Fruit fly (Drosophila melanogaster) whole organism, embryonic: Measurements from ENCODE around the gene CG31908.

Experiments
- Atf6 ChIP-seq: fragments of 200-800 bp; sonication (Bioruptor generic); IDR thresholded peaks from 2 replicates; pipeline ENCODE4 v1.3.6; 2022; ENCODE audit warnings: missing biosample characterization, missing genetic modification characterization
- B-H1 ChIP-seq: fragments of 200-800 bp; sonication (Bioruptor generic); IDR thresholded peaks from 3 replicates; pipeline ENCODE4 v1.3.6; 2022; ENCODE audit warnings: missing biosample characterization, missing genetic modification characterization
- BEAF-32 ChIP-seq: fragments of 200-800 bp; sonication (Bioruptor generic); optimal IDR thresholded peaks from 3 replicates; lab custom pipeline; 2017; ENCODE audit warnings: missing biosample characterization, missing genetic modification characterization, mild to moderate bottlenecking, moderate library complexity, missing genetic modification reagents
- CG1024 ChIP-seq: fragments of 200-800 bp; sonication (Bioruptor generic); IDR thresholded peaks from 2 replicates; pipeline ENCODE4 v1.3.6; 2022; ENCODE audit warnings: missing biosample characterization, missing genetic modification characterization
- CG11504 ChIP-seq: fragments of 200-800 bp; sonication (Bioruptor generic); optimal IDR thresholded peaks from 3 replicates; lab custom pipeline; 2019; ENCODE audit warnings: missing biosample characterization, mild to moderate bottlenecking, missing genetic modification characterization, moderate library complexity
- CG12391 ChIP-seq: fragments of 200-800 bp; sonication (Bioruptor generic); optimal IDR thresholded peaks from 3 replicates; lab custom pipeline; 2018; ENCODE audit warnings: missing biosample characterization, mild to moderate bottlenecking, missing genetic modification characterization, moderate library complexity
- CG12659 ChIP-seq: fragments of 200-800 bp; sonication (Bioruptor generic); optimal IDR thresholded peaks from 3 replicates; lab custom pipeline; 2017; ENCODE audit warnings: mild to moderate bottlenecking, missing biosample characterization, missing genetic modification reagents, missing genetic modification characterization
- CG12769 ChIP-seq: fragments of 200-800 bp; sonication (Bioruptor generic); optimal IDR thresholded peaks from 2 replicates; lab custom pipeline; 2019; ENCODE audit warnings: missing biosample characterization, mild to moderate bottlenecking, missing genetic modification characterization, moderate library complexity
- CG13775 ChIP-seq: fragments of 200-800 bp; sonication (Bioruptor generic); optimal IDR thresholded peaks from 3 replicates; lab custom pipeline; 2017; ENCODE audit warnings: missing biosample characterization, mild to moderate bottlenecking, missing genetic modification characterization
- CG14050 ChIP-seq: fragments of 200-800 bp; sonication (Bioruptor generic); IDR thresholded peaks from 3 replicates; pipeline ENCODE4 v1.3.6; 2022; ENCODE audit warnings: missing biosample characterization, missing genetic modification characterization
- CG14667 ChIP-seq: fragments of 200-800 bp; sonication (Bioruptor generic); IDR thresholded peaks from 2 replicates; pipeline ENCODE4 v1.3.6; 2022; ENCODE audit warnings: missing biosample characterization, missing genetic modification characterization
- CG1529 ChIP-seq: fragments of 200-800 bp; sonication (Bioruptor generic); optimal IDR thresholded peaks from 3 replicates; lab custom pipeline; 2018; ENCODE audit warnings: missing biosample characterization, missing genetic modification characterization
- CG16779 ChIP-seq: fragments of 200-800 bp; sonication (Bioruptor generic); IDR thresholded peaks from 2 replicates; pipeline ENCODE4 v1.3.6; 2022; ENCODE audit warnings: missing biosample characterization, missing genetic modification characterization
- CG16863 ChIP-seq: fragments of 200-800 bp; sonication (Bioruptor generic); optimal IDR thresholded peaks from 3 replicates; lab custom pipeline; 2016; ENCODE audit warnings: missing biosample characterization, missing genetic modification characterization
- CG17328 ChIP-seq: fragments of 200-800 bp; sonication (Bioruptor generic); IDR thresholded peaks from 2 replicates; pipeline ENCODE4 v1.3.6; 2022; ENCODE audit warnings: missing biosample characterization, missing genetic modification characterization
- CG17361 ChIP-seq: fragments of 200-800 bp; sonication (Bioruptor generic); IDR thresholded peaks from 3 replicates; pipeline ENCODE4 v1.3.6; 2022; ENCODE audit warnings: missing biosample characterization, missing genetic modification characterization
- CG17829 ChIP-seq: fragments of 200-800 bp; optimal IDR thresholded peaks from 2 replicates; lab custom pipeline; 2019; ENCODE audit warnings: missing biosample characterization, mild to moderate bottlenecking, missing genetic modification characterization, moderate library complexity
- CG18262 ChIP-seq: fragments of 200-800 bp; optimal IDR thresholded peaks from 3 replicates; lab custom pipeline; 2019; ENCODE audit warnings: missing biosample characterization, mild to moderate bottlenecking, missing genetic modification characterization, moderate library complexity
- CG18599 ChIP-seq: fragments of 200-800 bp; sonication (Bioruptor generic); optimal IDR thresholded peaks from 3 replicates; lab custom pipeline; 2017; ENCODE audit warnings: missing biosample characterization, missing genetic modification characterization, mild to moderate bottlenecking, moderate library complexity, missing genetic modification reagents
- CG2875 ChIP-seq: fragments of 200-800 bp; sonication (Bioruptor generic); optimal IDR thresholded peaks from 2 replicates; lab custom pipeline; 2017; ENCODE audit warnings: missing biosample characterization, mild to moderate bottlenecking, missing genetic modification characterization, missing genetic modification reagents
- CG31224 ChIP-seq: fragments of 200-800 bp; sonication (Bioruptor generic); IDR thresholded peaks from 2 replicates; pipeline ENCODE4 v1.3.6; 2022; ENCODE audit warnings: missing biosample characterization, missing genetic modification characterization
- CG34224 ChIP-seq: fragments of 200-800 bp; sonication (Bioruptor generic); IDR thresholded peaks from 3 replicates; pipeline ENCODE4 v1.3.6; 2022; ENCODE audit warnings: missing biosample characterization, missing genetic modification characterization; ENCODE audit not compliant: partially characterized antibody
- CG34376 ChIP-seq: fragments of 200-800 bp; sonication (Bioruptor generic); optimal IDR thresholded peaks from 2 replicates; lab custom pipeline; 2018; ENCODE audit warnings: missing biosample characterization, mild to moderate bottlenecking, missing genetic modification characterization
- CG3995 ChIP-seq: fragments of 200-800 bp; sonication (Bioruptor generic); optimal IDR thresholded peaks from 3 replicates; lab custom pipeline; 2016; ENCODE audit warnings: missing biosample characterization, missing genetic modification characterization
- CG7786 ChIP-seq: fragments of 200-800 bp; sonication (Bioruptor generic); optimal IDR thresholded peaks from 2 replicates; lab custom pipeline; 2016; ENCODE audit warnings: missing biosample characterization, missing genetic modification characterization
- CG9609 ChIP-seq: fragments of 200-800 bp; sonication (Bioruptor generic); optimal IDR thresholded peaks from 3 replicates; lab custom pipeline; 2016; ENCODE audit warnings: missing biosample characterization, missing genetic modification characterization
- Elba2 ChIP-seq: fragments of 200-800 bp; sonication (Bioruptor generic); optimal IDR thresholded peaks from 3 replicates; lab custom pipeline; 2016; ENCODE audit warnings: missing biosample characterization, missing genetic modification characterization
- HHEX ChIP-seq: fragments of 200-800 bp; sonication (Bioruptor generic); optimal IDR thresholded peaks from 3 replicates; lab custom pipeline; 2017; ENCODE audit warnings: missing biosample characterization, mild to moderate bottlenecking, missing genetic modification characterization, missing genetic modification reagents
- Mad ChIP-seq: fragments of 200-800 bp; sonication (Bioruptor generic); optimal IDR thresholded peaks from 2 replicates; lab custom pipeline; 2016; ENCODE audit warnings: missing biosample characterization, missing genetic modification characterization
- Med ChIP-seq: fragments of 200-800 bp; sonication (Bioruptor generic); peaks from one replicate; lab custom pipeline; 2016; ENCODE audit warnings: missing biosample characterization, missing genetic modification characterization, mild to moderate bottlenecking, inconsistent platforms, moderate library complexity
- Myb ChIP-seq: fragments of 200-800 bp; sonication (Bioruptor generic); optimal IDR thresholded peaks from 2 replicates; lab custom pipeline; 2016; ENCODE audit warnings: missing biosample characterization, missing genetic modification characterization
- Nf-YB ChIP-seq: fragments of 200-800 bp; sonication (Bioruptor generic); optimal IDR thresholded peaks from 3 replicates; lab custom pipeline; 2019; ENCODE audit warnings: missing biosample characterization, mild to moderate bottlenecking, missing genetic modification characterization, moderate library complexity
- Pdp1 ChIP-seq, 2 experiments: fragments of 200-800 bp; sonication (Bioruptor generic); optimal IDR thresholded peaks; 3 replicates each; lab custom pipeline; 2016; ENCODE audit warnings: missing biosample characterization in 2 of 2, missing genetic modification characterization in 2 of 2, mild to moderate bottlenecking in 1 of 2, moderate library complexity in 1 of 2
- ab ChIP-seq: fragments of 200-800 bp; sonication (Bioruptor generic); optimal IDR thresholded peaks from 2 replicates; lab custom pipeline; 2016; ENCODE audit warnings: missing biosample characterization, missing genetic modification characterization
- chif ChIP-seq, 2 experiments: fragments of 200-800 bp; sonication (Bioruptor generic); optimal IDR thresholded peaks; 3 replicates each; lab custom pipeline; 2016; ENCODE audit warnings: missing biosample characterization in 2 of 2, missing genetic modification characterization in 2 of 2
- chinmo ChIP-seq: fragments of 200-800 bp; sonication (Bioruptor generic); IDR thresholded peaks from 4 replicates; pipeline ENCODE4 v1.3.6; 2022; ENCODE audit warnings: missing biosample characterization, missing genetic modification characterization; ENCODE audit not compliant: partially characterized antibody
- cwo ChIP-seq: fragments of 200-800 bp; sonication (Bioruptor generic); optimal IDR thresholded peaks from 3 replicates; lab custom pipeline; 2017; ENCODE audit warnings: missing biosample characterization, missing genetic modification characterization, mild to moderate bottlenecking, moderate library complexity, missing genetic modification reagents
- dimm ChIP-seq: fragments of 200-800 bp; sonication (Bioruptor generic); IDR thresholded peaks from 2 replicates; pipeline ENCODE4 v1.3.6; 2022; ENCODE audit warnings: missing biosample characterization, missing genetic modification characterization
- ems ChIP-seq: fragments of 200-800 bp; sonication (Bioruptor generic); optimal IDR thresholded peaks from 3 replicates; lab custom pipeline; 2016; ENCODE audit warnings: missing biosample characterization, missing genetic modification characterization
- gem ChIP-seq: fragments of 200-800 bp; sonication (Bioruptor generic); optimal IDR thresholded peaks from 2 replicates; lab custom pipeline; 2019; ENCODE audit warnings: missing biosample characterization, mild to moderate bottlenecking, missing genetic modification characterization, moderate library complexity
- hbn ChIP-seq: fragments of 200-800 bp; sonication (Bioruptor generic); IDR thresholded peaks from 2 replicates; pipeline ENCODE4 v1.3.6; 2022; ENCODE audit warnings: missing biosample characterization, missing genetic modification characterization; ENCODE audit not compliant: partially characterized antibody
- inv ChIP-seq: fragments of 200-800 bp; sonication (Bioruptor generic); IDR thresholded peaks from 2 replicates; pipeline ENCODE4 v1.3.6; 2022; ENCODE audit warnings: missing biosample characterization, missing genetic modification characterization; ENCODE audit not compliant: partially characterized antibody
- lbe ChIP-seq: fragments of 200-800 bp; sonication (Bioruptor generic); optimal IDR thresholded peaks from 2 replicates; lab custom pipeline; 2016; ENCODE audit warnings: missing biosample characterization, mild to moderate bottlenecking, missing genetic modification characterization
- maf-S ChIP-seq: fragments of 200-800 bp; sonication (Bioruptor generic); optimal IDR thresholded peaks from 2 replicates; lab custom pipeline; 2016; ENCODE audit warnings: missing biosample characterization, missing genetic modification characterization
- nmo ChIP-seq: fragments of 200-800 bp; sonication (Bioruptor generic); optimal IDR thresholded peaks from 2 replicates; lab custom pipeline; 2018; ENCODE audit warnings: missing biosample characterization, mild to moderate bottlenecking, missing genetic modification characterization, moderate library complexity
- pb ChIP-seq: fragments of 200-800 bp; sonication (Bioruptor generic); optimal IDR thresholded peaks from 3 replicates; lab custom pipeline; 2016; ENCODE audit warnings: missing biosample characterization, missing genetic modification characterization
- pfk ChIP-seq: fragments of 200-800 bp; sonication (Bioruptor generic); optimal IDR thresholded peaks from 2 replicates; lab custom pipeline; 2018; ENCODE audit warnings: missing biosample characterization, mild to moderate bottlenecking, missing genetic modification characterization, moderate library complexity
- slbo ChIP-seq: fragments of 200-800 bp; sonication (Bioruptor generic); IDR thresholded peaks from 2 replicates; pipeline ENCODE4 v1.3.6; 2022; ENCODE audit warnings: missing biosample characterization, missing genetic modification characterization

The CG31908 gene

DNA sequence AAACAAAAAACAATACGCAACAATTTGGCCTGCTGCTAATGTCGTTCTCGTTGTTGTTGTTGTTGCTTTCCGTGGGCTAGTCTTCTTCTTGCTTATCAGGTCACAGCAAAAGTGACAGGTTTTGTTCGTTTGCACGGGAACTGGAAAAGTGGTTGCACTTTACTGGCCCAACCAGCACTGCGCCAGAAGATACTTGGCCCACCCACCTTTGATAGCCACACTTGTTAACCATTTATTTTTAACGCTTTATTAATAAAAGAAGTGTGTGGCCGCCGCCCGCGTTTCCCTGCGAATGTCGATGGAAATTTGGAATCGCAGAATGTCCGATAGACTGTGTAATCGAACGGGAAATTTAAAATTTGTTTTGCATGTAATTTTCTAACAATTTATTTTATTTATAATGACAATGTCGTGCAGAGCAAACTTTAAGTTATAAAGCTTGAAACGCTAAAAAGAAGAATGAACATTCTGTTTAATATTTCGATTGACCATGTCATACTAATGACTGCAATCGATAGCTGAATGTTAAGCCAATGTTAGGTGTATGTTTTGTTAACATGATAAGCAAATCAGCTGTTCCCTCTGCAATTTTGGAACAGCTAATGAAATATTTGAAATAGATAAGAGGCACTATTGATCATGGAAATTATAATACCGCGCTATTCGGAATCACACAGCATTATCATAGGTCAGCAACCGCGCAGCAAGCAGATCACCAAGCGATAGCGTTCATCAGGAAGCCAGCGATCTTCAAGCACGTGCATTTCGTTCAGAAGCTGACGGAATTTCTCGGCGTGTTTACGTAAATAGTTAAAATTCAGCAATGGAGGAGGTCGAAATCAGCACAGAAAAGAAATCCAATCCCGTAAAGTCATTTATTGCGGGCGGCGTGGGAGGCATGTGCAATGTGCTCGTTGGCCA lies at the start of gene CG31908, which contains the start of gene MME1 (continued):
- peak; percentile 27 for TF ChIP-seq CG9609 (GFP tag; lab: Kevin White, UChicago)
- peak; percentile 31 for TF ChIP-seq Myb (GFP tag; lab: Kevin White, UChicago)
- peak; percentile 3 for TF ChIP-seq CG18262 (tag; lab: Kevin White, UChicago)
- TF ChIP-seq HHEX (GFP tag; lab: Kevin White, UChicago): no peak
- TF ChIP-seq CG13775 (GFP tag; lab: Kevin White, UChicago): peak; percentile 41
- no peak for TF ChIP-seq CG14667
- TF ChIP-seq Elba2: no peak
- peak; percentile 29 for TF ChIP-seq CG17829
- TF ChIP-seq Med (GFP tag; lab: Kevin White, UChicago): peak; percentile 94
- TF ChIP-seq CG17361 (GFP tag; lab: Robert Waterston, UW): 0 out of 3 replicates have a peak, but pooled peaks have one; percentile 21
- no peak for TF ChIP-seq CG11504
- peak; percentile 41 for TF ChIP-seq nmo
- no peak for TF ChIP-seq Mad
- TF ChIP-seq CG18599 (GFP tag; lab: Kevin White, UChicago): no peak
- peak; percentile 45; the same call in 1 of the 2 replicates for TF ChIP-seq slbo
- no peak for TF ChIP-seq CG16779 (GFP tag; lab: Robert Waterston, UW)
- TF ChIP-seq chif (GFP tag; optimal IDR thresholded peaks at IDR 0.05; lab: Kevin White, UChicago): no peak
- no peak for TF ChIP-seq gem
- peak; percentile 69 for TF ChIP-seq CG34376 (GFP tag; lab: Kevin White, UChicago)
- peak; percentile 72 for TF ChIP-seq CG3995 (GFP tag; lab: Kevin White, UChicago)
- TF ChIP-seq chinmo (GFP tag; lab: Robert Waterston, UW): 0 out of 4 replicates have a peak, but pooled peaks have one; percentile 52
- TF ChIP-seq pb (GFP tag; lab: Kevin White, UChicago): no peak
- peak; percentile 30 for TF ChIP-seq lbe
- peak; percentile 65 for TF ChIP-seq hbn
- peak; percentile 56 for TF ChIP-seq CG12659 (GFP tag; lab: Kevin White, UChicago)
- TF ChIP-seq BEAF-32 (GFP tag; lab: Kevin White, UChicago): peak; percentile 72
- no peak for TF ChIP-seq Atf6
- no peak for TF ChIP-seq CG14050 (GFP tag; lab: Robert Waterston, UW)
- no peak for TF ChIP-seq CG1024 (GFP tag; lab: Robert Waterston, UW)
- no peak for TF ChIP-seq ab (GFP tag; lab: Kevin White, UChicago)
- TF ChIP-seq CG12769 (tag; lab: Kevin White, UChicago): no peak
- no peak for TF ChIP-seq CG17328 (GFP tag; lab: Robert Waterston, UW)
- no peak for TF ChIP-seq maf-S (GFP tag; lab: Kevin White, UChicago)
- TF ChIP-seq Nf-YB (GFP tag; lab: Kevin White, UChicago): no peak
- TF ChIP-seq CG2875: no peak
- no peak for TF ChIP-seq dimm (GFP tag; lab: Robert Waterston, UW)
- peak; percentile 40 for TF ChIP-seq ems (GFP tag; lab: Kevin White, UChicago)
- TF ChIP-seq B-H1 (GFP tag; lab: Robert Waterston, UW): no peak
- peak; percentile 67 for TF ChIP-seq cwo
- peak in 1 of 2 experiments; percentile 78 for TF ChIP-seq Pdp1 (GFP tag; optimal IDR thresholded peaks at IDR 0.05; lab: Kevin White, UChicago)
- TF ChIP-seq CG12391: peak; percentile 24
- TF ChIP-seq CG7786 (GFP tag; lab: Kevin White, UChicago): no peak
- TF ChIP-seq CG16863 (GFP tag; lab: Kevin White, UChicago): no peak
- no peak for TF ChIP-seq CG31224 (GFP tag; lab: Robert Waterston, UW)
- peak; percentile 55 for TF ChIP-seq inv (GFP tag; lab: Robert Waterston, UW)
- peak; percentile 79 for TF ChIP-seq CG34224 (GFP tag; lab: Robert Waterston, UW)
- no peak for TF ChIP-seq CG1529 (GFP tag; lab: Kevin White, UChicago)
- no peak for TF ChIP-seq pfk (GFP tag; lab: Kevin White, UChicago)
